Fruit fly (Drosophila melanogaster): ENCODE data around the gene stx.

Gene stx

dm6 chrX:10744773-10745589 is at the start of gene stx (continued):
- TF ChIP-seq YL-1 (GFP tag; optimal IDR thresholded peaks at IDR 0.05) (peak; percentile 49), CG4730 (GFP tag; IDR thresholded peaks at IDR 0.05) (no peak), CG11723 (GFP tag; optimal IDR thresholded peaks at IDR 0.05) (no peak), Stat92E (GFP tag; optimal IDR thresholded peaks at IDR 0.05) (peak in 1 of 3 experiments; percentile 21), Ptx1 (GFP tag; IDR thresholded peaks at IDR 0.05) (no peak), Dad (GFP tag; optimal IDR thresholded peaks at IDR 0.05) (no peak), crc (GFP tag; optimal IDR thresholded peaks at IDR 0.05) (no peak), fd64A (GFP tag; optimal IDR thresholded peaks at IDR 0.05) (peak; percentile 47), CG6683 (GFP tag; optimal IDR thresholded peaks at IDR 0.05) (no peak), Hand (GFP tag; optimal IDR thresholded peaks at IDR 0.05) (no peak), NFAT (GFP tag; IDR thresholded peaks at IDR 0.05) (peak; percentile 78), CG4328 (GFP tag; optimal IDR thresholded peaks at IDR 0.05) (no peak), CG5180 (GFP tag; optimal IDR thresholded peaks at IDR 0.05) (peak; percentile 0), Xbp1 (GFP tag; optimal IDR thresholded peaks at IDR 0.05) (no peak), pum (GFP tag; optimal IDR thresholded peaks at IDR 0.05) (no peak), tio (GFP tag; optimal IDR thresholded peaks at IDR 0.05) (no peak), phol (tag; optimal IDR thresholded peaks at IDR 0.05) (peak; percentile 75), CG14965 (GFP tag; optimal IDR thresholded peaks at IDR 0.05; ENCODE audit: borderline replicate concordance) (no peak), ssp (GFP tag; IDR thresholded peaks at IDR 0.05) (peak; percentile 50), tgo (GFP tag; IDR thresholded peaks at IDR 0.05) (no peak), CG10654 (GFP tag; optimal IDR thresholded peaks at IDR 0.05) (no peak), CG11456 (GFP tag; IDR thresholded peaks at IDR 0.05) (peak; percentile 80), br (optimal IDR thresholded peaks at IDR 0.05) (no peak), ash1 (GFP tag; optimal IDR thresholded peaks at IDR 0.05) (no peak), Ada2b (GFP tag; IDR thresholded peaks at IDR 0.05) (no peak), CG1792 (GFP tag; optimal IDR thresholded peaks at IDR 0.05) (peak; percentile 30), CG2712 (tag; optimal IDR thresholded peaks at IDR 0.05) (no peak), chn (GFP tag; optimal IDR thresholded peaks at IDR 0.05) (no peak), CG2875 (GFP tag; optimal IDR thresholded peaks at IDR 0.05) (peak; percentile 44), Fer3 (tag; optimal IDR thresholded peaks at IDR 0.05) (peak; percentile 27), Ets65A (GFP tag) (peak; percentile 66), cad (GFP tag; optimal IDR thresholded peaks at IDR 0.05) (no peak), Gsc (GFP tag; IDR thresholded peaks at IDR 0.05) (no peak), al (GFP tag; IDR thresholded peaks at IDR 0.05) (no peak), Kr (GFP tag; optimal IDR thresholded peaks at IDR 0.05) (no peak), odd (GFP tag; optimal IDR thresholded peaks at IDR 0.05) (peak; percentile 12), fd3F (GFP tag; optimal IDR thresholded peaks at IDR 0.05) (no peak), NC2β (GFP tag; optimal IDR thresholded peaks at IDR 0.05) (peak; percentile 11), CG17612 (GFP tag; IDR thresholded peaks at IDR 0.05) (0 out of 2 replicates have a peak, but pooled peaks have one; percentile 32), dysf (GFP tag; IDR thresholded peaks at IDR 0.05) (no peak), CG8765 (GFP tag; IDR thresholded peaks at IDR 0.05) (no peak), sr (GFP tag; IDR thresholded peaks at IDR 0.05) (peak; percentile 32; the same call in 2 of the 3 replicates), jumu (GFP tag; optimal IDR thresholded peaks at IDR 0.05) (no peak), CG13775 (GFP tag; optimal IDR thresholded peaks at IDR 0.05) (peak; percentile 5), Xrp1 (GFP tag; IDR thresholded peaks at IDR 0.05) (peak; percentile 44), CG9437 (GFP tag; optimal IDR thresholded peaks at IDR 0.05) (no peak), CG7987 (GFP tag; optimal IDR thresholded peaks at IDR 0.05) (peak; percentile 48), Side (GFP tag; optimal IDR thresholded peaks at IDR 0.05) (no peak), wek (GFP tag; optimal IDR thresholded peaks at IDR 0.05) (peak; percentile 69), dmrt11E (tag; optimal IDR thresholded peaks at IDR 0.05) (no peak)

Measured in whole organism, embryonic.